Fruit fly (Drosophila melanogaster) whole organism, embryonic: ENCODE results near the gene Zif.

Source experiments
- Ada2b ChIP-seq: fragments of 200-800 bp; sonication (Bioruptor generic); IDR thresholded peaks from 2 replicates; pipeline ENCODE4 v1.3.6; 2022; ENCODE audit warnings: missing biosample characterization, missing genetic modification characterization
- Atf3 ChIP-seq: fragments of 200-800 bp; sonication (Bioruptor generic); optimal IDR thresholded peaks from 3 replicates; lab custom pipeline; 2016; ENCODE audit warnings: missing biosample characterization, missing genetic modification characterization
- Atf6 ChIP-seq: fragments of 200-800 bp; sonication (Bioruptor generic); IDR thresholded peaks from 2 replicates; pipeline ENCODE4 v1.3.6; 2022; ENCODE audit warnings: missing biosample characterization, missing genetic modification characterization
- B-H1 ChIP-seq: fragments of 200-800 bp; sonication (Bioruptor generic); IDR thresholded peaks from 3 replicates; pipeline ENCODE4 v1.3.6; 2022; ENCODE audit warnings: missing biosample characterization, missing genetic modification characterization
- Bteb2 ChIP-seq: fragments of 200-800 bp; sonication (Bioruptor generic); optimal IDR thresholded peaks from 2 replicates; lab custom pipeline; 2016; ENCODE audit warnings: missing biosample characterization, missing genetic modification characterization
- C15 ChIP-seq: fragments of 200-800 bp; sonication (Bioruptor generic); IDR thresholded peaks from 3 replicates; pipeline ENCODE4 v1.3.6; 2022; ENCODE audit warnings: missing biosample characterization, missing genetic modification characterization
- CG10147 ChIP-seq: fragments of 200-800 bp; sonication (Bioruptor generic); optimal IDR thresholded peaks from 2 replicates; lab custom pipeline; 2019; ENCODE audit warnings: missing biosample characterization, mild to moderate bottlenecking, missing genetic modification characterization, moderate library complexity
- CG10959 ChIP-seq: fragments of 200-800 bp; sonication (Bioruptor generic); IDR thresholded peaks from 2 replicates; pipeline ENCODE4 v1.3.6; 2022; ENCODE audit warnings: missing biosample characterization, missing genetic modification characterization
- CG12104 ChIP-seq: fragments of 200-800 bp; sonication (Bioruptor generic); optimal IDR thresholded peaks from 3 replicates; lab custom pipeline; 2016; ENCODE audit warnings: missing biosample characterization, missing genetic modification characterization
- CG12391 ChIP-seq: fragments of 200-800 bp; sonication (Bioruptor generic); optimal IDR thresholded peaks from 3 replicates; lab custom pipeline; 2018; ENCODE audit warnings: missing biosample characterization, mild to moderate bottlenecking, missing genetic modification characterization, moderate library complexity
- CG12769 ChIP-seq: fragments of 200-800 bp; sonication (Bioruptor generic); optimal IDR thresholded peaks from 2 replicates; lab custom pipeline; 2019; ENCODE audit warnings: missing biosample characterization, mild to moderate bottlenecking, missing genetic modification characterization, moderate library complexity
- CG12942 ChIP-seq: fragments of 200-800 bp; sonication (Bioruptor generic); optimal IDR thresholded peaks from 3 replicates; lab custom pipeline; 2016; ENCODE audit warnings: missing biosample characterization, missing genetic modification characterization
- CG1529 ChIP-seq: fragments of 200-800 bp; sonication (Bioruptor generic); optimal IDR thresholded peaks from 3 replicates; lab custom pipeline; 2018; ENCODE audit warnings: missing biosample characterization, missing genetic modification characterization
- CG16863 ChIP-seq: fragments of 200-800 bp; sonication (Bioruptor generic); optimal IDR thresholded peaks from 3 replicates; lab custom pipeline; 2016; ENCODE audit warnings: missing biosample characterization, missing genetic modification characterization
- CG17612 ChIP-seq: fragments of 200-800 bp; sonication (Bioruptor generic); IDR thresholded peaks from 2 replicates; pipeline ENCODE4 v1.3.6; 2022; ENCODE audit warnings: missing biosample characterization, missing genetic modification characterization
- CG18011 ChIP-seq: fragments of 200-800 bp; sonication (Bioruptor generic); optimal IDR thresholded peaks from 2 replicates; lab custom pipeline; 2017; ENCODE audit warnings: missing biosample characterization, missing genetic modification characterization, mild to moderate bottlenecking, moderate library complexity, missing genotype
- CG18764 ChIP-seq: fragments of 200-800 bp; sonication (Bioruptor generic); optimal IDR thresholded peaks from 3 replicates; lab custom pipeline; 2016; ENCODE audit warnings: missing biosample characterization, missing genetic modification characterization
- CG30020 ChIP-seq: fragments of 200-800 bp; optimal IDR thresholded peaks from 2 replicates; lab custom pipeline; 2019; ENCODE audit warnings: missing biosample characterization, mild to moderate bottlenecking, missing genetic modification characterization, moderate library complexity
- CG31224 ChIP-seq: fragments of 200-800 bp; sonication (Bioruptor generic); IDR thresholded peaks from 2 replicates; pipeline ENCODE4 v1.3.6; 2022; ENCODE audit warnings: missing biosample characterization, missing genetic modification characterization
- CG3163 ChIP-seq: fragments of 200-800 bp; sonication (Bioruptor generic); optimal IDR thresholded peaks from 3 replicates; lab custom pipeline; 2016; ENCODE audit warnings: missing biosample characterization, missing genetic modification characterization
- CG42726 ChIP-seq: fragments of 200-800 bp; sonication (Bioruptor generic); IDR thresholded peaks from 2 replicates; pipeline ENCODE4 v1.3.6; 2022; ENCODE audit warnings: missing biosample characterization, missing genetic modification characterization; ENCODE audit not compliant: partially characterized antibody
- CG4820 ChIP-seq: fragments of 200-800 bp; sonication (Bioruptor generic); optimal IDR thresholded peaks from 3 replicates; lab custom pipeline; 2016; ENCODE audit warnings: missing biosample characterization, missing genetic modification characterization
- CG5180 ChIP-seq: fragments of 200-800 bp; sonication (Bioruptor generic); optimal IDR thresholded peaks from 3 replicates; lab custom pipeline; 2017; ENCODE audit warnings: missing biosample characterization, missing genetic modification characterization, mild to moderate bottlenecking, moderate library complexity, missing genetic modification reagents
- CG5245 ChIP-seq: fragments of 200-800 bp; sonication (Bioruptor generic); optimal IDR thresholded peaks from 3 replicates; lab custom pipeline; 2016; ENCODE audit warnings: missing biosample characterization, missing genetic modification characterization
- CG6791 ChIP-seq: fragments of 200-800 bp; sonication (Bioruptor generic); IDR thresholded peaks from 3 replicates; pipeline ENCODE4 v1.3.6; 2022; ENCODE audit warnings: missing biosample characterization, missing genetic modification characterization; ENCODE audit not compliant: partially characterized antibody
- CG7839 ChIP-seq: fragments of 200-800 bp; sonication (Bioruptor generic); optimal IDR thresholded peaks from 3 replicates; lab custom pipeline; 2018; ENCODE audit warnings: missing biosample characterization, mild to moderate bottlenecking, missing genetic modification characterization, moderate library complexity
- CG8388 ChIP-seq: fragments of 200-800 bp; sonication (Bioruptor generic); optimal IDR thresholded peaks from 2 replicates; lab custom pipeline; 2019; ENCODE audit warnings: missing biosample characterization, mild to moderate bottlenecking, missing genetic modification characterization, moderate library complexity
- CG9727 ChIP-seq: fragments of 200-800 bp; sonication (Bioruptor generic); optimal IDR thresholded peaks from 3 replicates; lab custom pipeline; 2017; ENCODE audit warnings: missing biosample characterization, mild to moderate bottlenecking, missing genetic modification characterization
- Hr51 ChIP-seq, 2 experiments: fragments of 200-800 bp; sonication (Bioruptor generic); optimal IDR thresholded peaks; 2 replicates in 1 of 2; 3 replicates in 1 of 2; lab custom pipeline; 2016 to 2018; ENCODE audit warnings: missing biosample characterization in 2 of 2, missing genetic modification characterization in 2 of 2, mild to moderate bottlenecking in 1 of 2, moderate library complexity in 1 of 2
- MBD-R2 ChIP-seq: fragments of 200-800 bp; sonication (Bioruptor generic); IDR thresholded peaks from 2 replicates; pipeline ENCODE4 v1.3.6; 2022; ENCODE audit warnings: missing biosample characterization, missing genetic modification characterization
- Mrtf ChIP-seq: fragments of 200-800 bp; sonication (Bioruptor generic); IDR thresholded peaks from 3 replicates; pipeline ENCODE4 v1.3.6; 2022; ENCODE audit warnings: missing biosample characterization, missing genetic modification characterization
- Oaz ChIP-seq: fragments of 200-800 bp; sonication (Bioruptor generic); IDR thresholded peaks from 2 replicates; pipeline ENCODE4 v1.3.6; 2022; ENCODE audit warnings: missing biosample characterization, missing genetic modification characterization
- Sry-β ChIP-seq: fragments of 200-800 bp; sonication (Bioruptor generic); optimal IDR thresholded peaks from 2 replicates; lab custom pipeline; 2018; ENCODE audit warnings: missing biosample characterization, mild to moderate bottlenecking, missing genetic modification characterization, moderate library complexity
- Trl ChIP-seq, 3 experiments: fragments of >200 bp in 2 of 3; fragments of 200-800 bp in 1 of 3; sonication (Bioruptor generic) in 1 of 3; optimal IDR thresholded peaks; 2 replicates in 1 of 3; 3 replicates in 2 of 3; lab custom pipeline; 2016 to 2017; ENCODE audit warnings: missing biosample characterization in 1 of 3, missing genetic modification characterization in 1 of 3
- ac ChIP-seq: fragments of 200-800 bp; sonication (Bioruptor generic); optimal IDR thresholded peaks from 3 replicates; lab custom pipeline; 2017; ENCODE audit warnings: missing biosample characterization, mild to moderate bottlenecking, missing genetic modification characterization
- ase ChIP-seq: fragments of 200-800 bp; sonication (Bioruptor generic); IDR thresholded peaks from 3 replicates; pipeline ENCODE4 v1.3.6; 2022; ENCODE audit warnings: missing biosample characterization, missing genetic modification characterization
- bcd ChIP-seq: fragments of 200-800 bp; sonication (Bioruptor generic); optimal IDR thresholded peaks from 2 replicates; lab custom pipeline; 2017; ENCODE audit warnings: missing biosample characterization, mild to moderate bottlenecking, missing genetic modification characterization
- dan ChIP-seq: fragments of 200-800 bp; sonication (Bioruptor generic); IDR thresholded peaks from 2 replicates; pipeline ENCODE4 v1.3.6; 2022; ENCODE audit warnings: missing biosample characterization, missing genetic modification characterization
- disco-r ChIP-seq: fragments of 200-800 bp; sonication (Bioruptor generic); optimal IDR thresholded peaks from 2 replicates; lab custom pipeline; 2016; ENCODE audit warnings: missing biosample characterization, missing genetic modification characterization
- jing ChIP-seq: fragments of 200-800 bp; sonication (Bioruptor generic); optimal IDR thresholded peaks from 2 replicates; lab custom pipeline; 2018; ENCODE audit warnings: missing biosample characterization, mild to moderate bottlenecking, missing genetic modification characterization
- mam ChIP-seq: fragments of 200-800 bp; sonication (Bioruptor generic); optimal IDR thresholded peaks from 3 replicates; lab custom pipeline; 2016; ENCODE audit warnings: missing biosample characterization, missing genetic modification characterization
- nerfin-1 ChIP-seq: fragments of 200-800 bp; sonication (Bioruptor generic); optimal IDR thresholded peaks from 3 replicates; lab custom pipeline; 2019; ENCODE audit warnings: missing biosample characterization, mild to moderate bottlenecking, missing genetic modification characterization, moderate library complexity
- nerfin-2 ChIP-seq: fragments of 200-800 bp; sonication (Bioruptor generic); IDR thresholded peaks from 2 replicates; pipeline ENCODE4 v1.3.6; 2022; ENCODE audit warnings: missing biosample characterization, missing genetic modification characterization; ENCODE audit not compliant: partially characterized antibody
- oc ChIP-seq: fragments of 200-800 bp; sonication (Bioruptor generic); optimal IDR thresholded peaks from 2 replicates; lab custom pipeline; 2018; ENCODE audit warnings: missing biosample characterization, mild to moderate bottlenecking, missing genetic modification characterization, moderate library complexity
- pnt ChIP-seq: fragments of 200-800 bp; sonication (Bioruptor generic); optimal IDR thresholded peaks from 3 replicates; lab custom pipeline; 2016; ENCODE audit warnings: missing biosample characterization, missing genetic modification characterization
- sens-2 ChIP-seq: fragments of 200-800 bp; sonication (Bioruptor generic); IDR thresholded peaks from 2 replicates; pipeline ENCODE4 v1.3.6; 2022; ENCODE audit warnings: missing biosample characterization, missing genetic modification characterization
- ttk ChIP-seq: fragments of 200-800 bp; sonication (Bioruptor generic); IDR thresholded peaks from 2 replicates; pipeline ENCODE4 v2.1.2; 2022; ENCODE audit warnings: missing biosample characterization, missing genetic modification characterization
- usp ChIP-seq: fragments of >200 bp; optimal IDR thresholded peaks from 2 replicates; lab custom pipeline; 2017; ENCODE audit warnings: missing biosample characterization, missing genetic modification characterization

Gene Zif

DNA sequence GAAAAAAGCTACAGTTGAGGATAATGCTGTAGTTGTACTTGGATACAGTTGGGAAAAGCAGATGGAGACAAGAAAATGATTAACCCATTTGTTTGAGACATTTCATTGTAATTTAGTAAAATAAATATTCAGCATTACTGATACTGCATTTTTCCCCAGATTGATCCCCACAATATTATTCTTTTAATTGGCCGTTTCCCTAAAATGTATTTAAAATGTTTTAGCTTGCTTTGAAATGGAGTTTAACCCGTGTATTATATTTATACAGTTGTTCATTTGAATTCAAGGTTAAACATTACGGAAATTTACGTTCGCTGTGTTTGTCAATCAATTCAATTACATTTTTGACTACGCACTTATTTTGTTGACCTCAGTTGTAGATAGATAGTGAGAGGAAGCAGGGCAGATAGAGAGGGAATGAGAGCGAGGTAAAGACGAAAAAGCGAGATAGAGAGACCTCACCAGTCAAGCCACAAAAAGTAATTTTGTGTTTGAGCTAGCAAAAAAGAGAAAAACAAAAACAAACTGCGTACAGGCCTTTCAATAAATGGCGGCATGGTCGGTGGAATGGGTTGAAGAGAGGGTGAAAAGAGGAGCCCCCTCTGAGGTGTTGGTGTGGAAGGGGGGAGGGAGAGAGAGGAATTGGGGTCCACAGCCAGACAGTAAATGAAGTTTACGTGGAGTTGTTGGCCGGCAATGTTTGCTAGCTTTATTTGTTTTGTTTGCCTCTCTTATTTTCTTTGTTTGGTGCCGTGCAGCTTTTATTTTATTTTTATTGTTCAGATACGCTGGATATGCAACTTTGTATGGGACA, 46.3 kb upstream of the Zif start (continued):
- no peak for TF ChIP-seq C15
- peak; percentile 87 for TF ChIP-seq nerfin-1
- no peak for TF ChIP-seq Oaz (GFP tag; lab: Robert Waterston, UW)
- peak; percentile 54 for TF ChIP-seq CG3163 (GFP tag; lab: Kevin White, UChicago)
- no peak for TF ChIP-seq usp (GFP tag; lab: Kevin White, UChicago)
- peak; percentile 31 to 93 for TF ChIP-seq Hr51 (GFP tag; optimal IDR thresholded peaks at IDR 0.05; lab: Kevin White, UChicago)
- peak; percentile 36 for TF ChIP-seq oc
- TF ChIP-seq CG1529: peak; percentile 84
- peak; percentile 66; the same call in 1 of the 3 replicates for TF ChIP-seq Mrtf
- peak; percentile 72 for TF ChIP-seq CG30020 (tag; lab: Kevin White, UChicago)
- TF ChIP-seq Trl (optimal IDR thresholded peaks at IDR 0.05; lab: Kevin White, UChicago): peak; percentile 69 to 87
- peak; percentile 44 for TF ChIP-seq Trl (GFP tag; optimal IDR thresholded peaks at IDR 0.05; lab: Kevin White, UChicago)
- peak; percentile 85 for TF ChIP-seq CG8388 (GFP tag; lab: Kevin White, UChicago)
- TF ChIP-seq Atf6 (GFP tag; lab: Robert Waterston, UW): peak; percentile 63
- TF ChIP-seq Ada2b: peak; percentile 45
- TF ChIP-seq B-H1: peak; percentile 46
- TF ChIP-seq bcd (GFP tag; lab: Kevin White, UChicago): peak; percentile 88
- no peak for TF ChIP-seq nerfin-2 (GFP tag; lab: Robert Waterston, UW)
- peak; percentile 14; the same call in 1 of the 2 replicates for TF ChIP-seq CG17612 (GFP tag; lab: Robert Waterston, UW)
- peak; percentile 73 for TF ChIP-seq Bteb2
- peak; percentile 92 for TF ChIP-seq CG12104 (GFP tag; lab: Kevin White, UChicago)
- peak; percentile 74 for TF ChIP-seq pnt (GFP tag; lab: Kevin White, UChicago)
- peak; percentile 89 for TF ChIP-seq CG9727
- peak; percentile 91 for TF ChIP-seq CG10147 (GFP tag; lab: Kevin White, UChicago)
- peak; percentile 77 for TF ChIP-seq CG5180
- peak; percentile 75 for TF ChIP-seq mam
- TF ChIP-seq MBD-R2: no peak
- peak; percentile 73 for TF ChIP-seq disco-r (GFP tag; lab: Kevin White, UChicago)
- no peak for TF ChIP-seq CG10959 (GFP tag; lab: Robert Waterston, UW)
- TF ChIP-seq CG7839: peak; percentile 94
- peak; percentile 59; the same call in 1 of the 2 replicates for TF ChIP-seq ttk
- peak; percentile 45 for TF ChIP-seq CG12942 (GFP tag; lab: Kevin White, UChicago)
- TF ChIP-seq jing (GFP tag; lab: Kevin White, UChicago): peak; percentile 74
- peak; percentile 53 for TF ChIP-seq Atf3 (GFP tag; lab: Kevin White, UChicago)
- peak; percentile 21; the same call in 1 of the 3 replicates for TF ChIP-seq ase (GFP tag; lab: Robert Waterston, UW)
- peak; percentile 61; the same call in 1 of the 2 replicates for TF ChIP-seq sens-2 (GFP tag; lab: Robert Waterston, UW)
- TF ChIP-seq CG16863 (GFP tag; lab: Kevin White, UChicago): peak; percentile 81
- peak; percentile 67 for TF ChIP-seq CG18764 (GFP tag; lab: Kevin White, UChicago)
- peak; percentile 51 for TF ChIP-seq Sry-β
- TF ChIP-seq CG42726 (GFP tag; lab: Robert Waterston, UW): no peak
- TF ChIP-seq CG5245 (GFP tag; lab: Kevin White, UChicago): peak; percentile 60
- TF ChIP-seq CG31224: peak; percentile 51
- peak; percentile 92 for TF ChIP-seq CG12391 (tag; lab: Kevin White, UChicago)
- TF ChIP-seq CG18011 (GFP tag; lab: Kevin White, UChicago): peak; percentile 72
- peak; percentile 81 for TF ChIP-seq CG4820 (GFP tag; lab: Kevin White, UChicago)
- no peak for TF ChIP-seq CG6791 (GFP tag; lab: Robert Waterston, UW)
- peak; percentile 73 for TF ChIP-seq CG12769
- TF ChIP-seq dan (GFP tag; lab: Robert Waterston, UW): no peak
- TF ChIP-seq ac: peak; percentile 3
